Worm (Caenorhabditis elegans) whole organism, L4 larva: ENCODE data around the gene egl-21.

Experiments used
- daf-16 ChIP-seq, 3 experiments: sonication (generic microtip); optimal IDR thresholded peaks; 2 replicates each; lab custom pipeline; 2016 to 2017; ENCODE audit warnings: missing genetic modification characterization in 3 of 3, missing genetic modification reagents in 3 of 3, mild to moderate bottlenecking in 2 of 3, missing compliant biosample characterization in 2 of 3, missing biosample characterization in 1 of 3, moderate library complexity in 1 of 3
- daf-19 ChIP-seq: fragments of 200-800 bp; sonication (Bioruptor generic); conservative IDR thresholded peaks from 2 replicates; pipeline ENCODE4 v1.3.6; 2022; ENCODE audit warnings: missing genetic modification characterization, missing compliant biosample characterization
- dmd-8 ChIP-seq: fragments of 200-800 bp; sonication (Bioruptor generic); IDR thresholded peaks from 2 replicates; pipeline ENCODE4 v1.3.6; 2022; ENCODE audit warnings: missing genetic modification characterization, missing compliant biosample characterization
- duxl-1 ChIP-seq: sonication (generic microtip); optimal IDR thresholded peaks from 2 replicates; lab custom pipeline; 2016; ENCODE audit warnings: mild to moderate bottlenecking, missing genetic modification characterization, moderate library complexity, missing compliant biosample characterization; ENCODE audit not compliant: poor library complexity
- egl-43 ChIP-seq: fragments of 200-800 bp; sonication (Bioruptor generic); IDR thresholded peaks from 2 replicates; pipeline ENCODE4 v1.3.6; 2022; ENCODE audit warnings: missing genetic modification reagents, missing genetic modification characterization, missing compliant biosample characterization
- lin-13 ChIP-seq: fragments of 150-350 bp; optimal IDR thresholded peaks from 2 replicates; lab custom pipeline; 2014; ENCODE audit warnings: missing biosample characterization, missing genetic modification reagents, missing genetic modification characterization
- nhr-237 ChIP-seq: sonication (generic microtip); optimal IDR thresholded peaks from 2 replicates; lab custom pipeline; 2017; ENCODE audit warnings: missing biosample characterization, missing genetic modification characterization
- nhr-28 ChIP-seq: fragments of 150-350 bp; optimal IDR thresholded peaks from 2 replicates; lab custom pipeline; 2014; ENCODE audit warnings: missing biosample characterization, missing genetic modification characterization
- skn-1 ChIP-seq: fragments of 150-350 bp; optimal IDR thresholded peaks from 2 replicates; lab custom pipeline; 2014; ENCODE audit warnings: missing biosample characterization, missing genetic modification characterization
- tra-1 ChIP-seq: fragments of 200-800 bp; sonication (Bioruptor generic); IDR thresholded peaks from 2 replicates; pipeline ENCODE4 v1.3.6; 2022; ENCODE audit warnings: missing genetic modification reagents, missing genetic modification characterization, missing compliant biosample characterization
- vab-7 ChIP-seq: fragments of 200-800 bp; sonication (Bioruptor generic); IDR thresholded peaks from 2 replicates; pipeline ENCODE4 v1.3.6; 2022; ENCODE audit warnings: missing genetic modification reagents, missing genetic modification characterization, missing compliant biosample characterization

DNA sequence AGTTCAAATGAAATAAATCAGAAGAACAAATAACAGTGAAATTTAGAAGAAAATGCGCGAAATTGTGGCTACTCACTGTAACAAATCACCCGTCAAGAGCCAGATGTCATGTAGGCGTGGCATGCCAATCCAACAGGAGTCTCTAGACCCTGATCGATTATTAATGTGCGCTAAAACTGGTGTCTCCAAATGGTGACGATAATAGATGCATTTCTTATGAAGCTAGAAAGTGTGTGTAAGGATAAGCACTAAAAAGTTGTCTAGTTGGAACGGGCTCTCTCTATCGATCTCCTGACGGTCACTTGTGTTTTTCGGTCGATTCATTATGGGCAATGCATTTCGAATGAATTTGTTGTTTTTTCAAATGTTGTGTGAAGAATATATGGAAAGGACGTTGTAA, 19.9 kb downstream of the egl-21 start, which contains the start of gene mec-3:
- TF ChIP-seq skn-1 (tag; lab: Kevin White, UChicago), result no peak
- TF ChIP-seq nhr-28 (tag; lab: Kevin White, UChicago), result no peak
- TF ChIP-seq daf-19 (GFP tag; lab: Robert Waterston, UW), result no peak
- TF ChIP-seq tra-1 (GFP tag; lab: Robert Waterston, UW), result no peak
- no peak for TF ChIP-seq nhr-237
- TF ChIP-seq daf-16 (GFP tag; optimal IDR thresholded peaks at IDR 0.05; lab: Kevin White, UChicago), result no peak
- no peak for TF ChIP-seq daf-16 (tag; optimal IDR thresholded peaks at IDR 0.05; lab: Kevin White, UChicago)
- TF ChIP-seq vab-7, result no peak
- no peak for TF ChIP-seq egl-43 (GFP tag; lab: Robert Waterston, UW)
- TF ChIP-seq duxl-1 (tag; lab: Kevin White, UChicago), result no peak
- TF ChIP-seq dmd-8 (GFP tag; lab: Robert Waterston, UW), result no peak
- TF ChIP-seq lin-13, result no peak
